ENCODE assay signal across 5 fruit fly cellular contexts in the genomic region with DNA sequence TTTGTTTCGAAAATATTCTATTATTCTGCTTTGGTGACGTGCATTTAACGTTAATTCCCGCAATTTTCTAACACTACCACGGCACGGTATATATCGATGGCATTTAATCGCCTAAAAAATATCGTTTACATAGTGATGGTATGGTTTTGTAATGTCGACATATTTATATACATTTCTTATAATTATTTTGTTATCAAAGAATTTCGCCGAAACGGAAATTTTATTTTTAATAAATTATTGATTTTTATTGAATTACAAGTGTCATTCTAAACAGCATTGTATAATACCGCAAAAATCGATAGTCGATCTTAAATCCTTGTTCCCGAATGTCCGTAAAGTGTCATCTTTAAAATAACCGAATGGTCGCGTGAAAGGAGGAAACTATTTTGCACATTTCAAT.
TF ChIP-seq lines count a peak whose summit lies in the region.

Gene Sec20, minus strand, starts transcription at position 77 of the 400 bp plus-strand sequence.
Gene dgrn, plus strand, starts transcription at position 160 of the 400 bp plus-strand sequence.

TF ChIP-seq in whole organism, adult, 20 proteins besides CTCF, POLR2A, EP300 and RAD21 (continued from another document):
- TF ChIP-seq kay (GFP tag; lab: Kevin White, UChicago; ENCODE audit: borderline replicate concordance) (peak; percentile 96), toe (GFP tag; optimal IDR thresholded peaks at IDR 0.05; lab: Kevin White, UChicago) (peak; percentile 69), pad (GFP tag; optimal IDR thresholded peaks at IDR 0.05; lab: Kevin White, UChicago) (peak; percentile 63)

TF ChIP-seq in whole organism, embryonic, 481 proteins besides CTCF, POLR2A, EP300 and RAD21 (continued from another document and continues in another):
- no peak for TF ChIP-seq CG3838 (GFP tag; optimal IDR thresholded peaks at IDR 0.05; lab: Kevin White, UChicago)
- TF ChIP-seq Sin3A (optimal IDR thresholded peaks at IDR 0.05; lab: Kevin White, UChicago), result peak; percentile 40
- TF ChIP-seq CG11504 (tag; optimal IDR thresholded peaks at IDR 0.05; lab: Kevin White, UChicago), result no peak
- peak; percentile 48 for TF ChIP-seq Mad (GFP tag; optimal IDR thresholded peaks at IDR 0.05; lab: Kevin White, UChicago)
- TF ChIP-seq CG13296 (GFP tag; optimal IDR thresholded peaks at IDR 0.05; lab: Kevin White, UChicago), result peak; percentile 38
- no peak for TF ChIP-seq nau (GFP tag; optimal IDR thresholded peaks at IDR 0.05; lab: Kevin White, UChicago)
- TF ChIP-seq Bteb2 (GFP tag; optimal IDR thresholded peaks at IDR 0.05; lab: Kevin White, UChicago), result peak; percentile 18
- TF ChIP-seq CG7839 (tag; optimal IDR thresholded peaks at IDR 0.05; lab: Kevin White, UChicago), result peak; percentile 62
- TF ChIP-seq fd3F (GFP tag; optimal IDR thresholded peaks at IDR 0.05; lab: Kevin White, UChicago), result peak; percentile 32
- peak; percentile 56 for TF ChIP-seq exex (tag; optimal IDR thresholded peaks at IDR 0.05; lab: Kevin White, UChicago)
- no peak for TF ChIP-seq CG1832 (GFP tag; optimal IDR thresholded peaks at IDR 0.05; lab: Kevin White, UChicago)
- TF ChIP-seq ATbp (GFP tag; optimal IDR thresholded peaks at IDR 0.05; lab: Kevin White, UChicago), result no peak
- no peak for TF ChIP-seq CG31388 (GFP tag; optimal IDR thresholded peaks at IDR 0.05; lab: Kevin White, UChicago)
- TF ChIP-seq CG7928 (GFP tag; optimal IDR thresholded peaks at IDR 0.05; lab: Kevin White, UChicago), result no peak
- peak; percentile 84 for TF ChIP-seq nerfin-2 (GFP tag; IDR thresholded peaks at IDR 0.05; lab: Robert Waterston, UW; ENCODE audit: partially characterized antibody)
- TF ChIP-seq Rx (GFP tag; IDR thresholded peaks at IDR 0.05; lab: Robert Waterston, UW), result 0 out of 2 replicates have a peak, but pooled peaks have one; percentile 25
- no peak for TF ChIP-seq chif (GFP tag; optimal IDR thresholded peaks at IDR 0.05; lab: Kevin White, UChicago)
- TF ChIP-seq pum (GFP tag; optimal IDR thresholded peaks at IDR 0.05; lab: Kevin White, UChicago), result peak; percentile 4
- no peak for TF ChIP-seq CG7987 (GFP tag; optimal IDR thresholded peaks at IDR 0.05; lab: Kevin White, UChicago)
- no peak for TF ChIP-seq Neu2 (GFP tag; optimal IDR thresholded peaks at IDR 0.05; lab: Kevin White, UChicago; ENCODE audit: borderline replicate concordance)
- TF ChIP-seq Sox100B (GFP tag; optimal IDR thresholded peaks at IDR 0.05; lab: Kevin White, UChicago), result peak; percentile 53
- no peak for TF ChIP-seq CG17802 (tag; optimal IDR thresholded peaks at IDR 0.05; lab: Kevin White, UChicago)
- peak; percentile 94 for TF ChIP-seq Opbp (GFP tag; IDR thresholded peaks at IDR 0.05; lab: Robert Waterston, UW; ENCODE audit: partially characterized antibody)
- peak; percentile 54 for TF ChIP-seq CG7556 (GFP tag; optimal IDR thresholded peaks at IDR 0.05; lab: Kevin White, UChicago)
- TF ChIP-seq slou (GFP tag; optimal IDR thresholded peaks at IDR 0.05; lab: Kevin White, UChicago), result peak; percentile 59
- TF ChIP-seq CG17328 (GFP tag; IDR thresholded peaks at IDR 0.05; lab: Robert Waterston, UW), result no peak
- peak; percentile 60 for TF ChIP-seq sisA (GFP tag; IDR thresholded peaks at IDR 0.05; lab: Robert Waterston, UW)
- peak; percentile 94 for TF ChIP-seq hbn (GFP tag; IDR thresholded peaks at IDR 0.05; lab: Robert Waterston, UW; ENCODE audit: partially characterized antibody)
- no peak for TF ChIP-seq CG6854 (GFP tag; optimal IDR thresholded peaks at IDR 0.05; lab: Kevin White, UChicago)
- no peak for TF ChIP-seq br (optimal IDR thresholded peaks at IDR 0.05; lab: Kevin White, UChicago)

TF ChIP-seq in whole organism, prepupa, 60 proteins besides CTCF, POLR2A, EP300 and RAD21 (continued from another document and continues in another):
- TF ChIP-seq Eip75B (GFP tag; optimal IDR thresholded peaks at IDR 0.05; lab: Kevin White, UChicago) (peak; percentile 50), CG7368 (GFP tag; optimal IDR thresholded peaks at IDR 0.05; lab: Kevin White, UChicago) (peak; percentile 44), Lpt (GFP tag; optimal IDR thresholded peaks at IDR 0.05; lab: Kevin White, UChicago) (no peak), Ets21C (GFP tag; optimal IDR thresholded peaks at IDR 0.05; lab: Kevin White, UChicago) (peak; percentile 51), eg (GFP tag; IDR thresholded peaks at IDR 0.05; lab: Robert Waterston, UW) (peak; percentile 44; the same call in 1 of the 3 replicates), net (GFP tag; optimal IDR thresholded peaks at IDR 0.05; lab: Kevin White, UChicago) (no peak), CG11294 (GFP tag; IDR thresholded peaks at IDR 0.05; lab: Robert Waterston, UW) (no peak), fd59A (GFP tag; optimal IDR thresholded peaks at IDR 0.05; lab: Kevin White, UChicago) (no peak), Hr4 (GFP tag; optimal IDR thresholded peaks at IDR 0.05; lab: Kevin White, UChicago) (peak; percentile 67), CG9139 (GFP tag; optimal IDR thresholded peaks at IDR 0.05; lab: Kevin White, UChicago) (no peak), Sox102F (GFP tag; optimal IDR thresholded peaks at IDR 0.05; lab: Kevin White, UChicago) (no peak), achi (GFP tag; optimal IDR thresholded peaks at IDR 0.05; lab: Kevin White, UChicago) (peak; percentile 70), vri (GFP tag; optimal IDR thresholded peaks at IDR 0.05; lab: Kevin White, UChicago) (peak; percentile 37), Blimp-1 (GFP tag; optimal IDR thresholded peaks at IDR 0.05; lab: Kevin White, UChicago) (no peak), dsx (GFP tag; optimal IDR thresholded peaks at IDR 0.05; lab: Kevin White, UChicago; ENCODE audit: poor library complexity, severe bottlenecking) (peak; percentile 46), CG8319 (GFP tag; optimal IDR thresholded peaks at IDR 0.05; lab: Kevin White, UChicago) (peak; percentile 43), CG6854 (GFP tag; optimal IDR thresholded peaks at IDR 0.05; lab: Kevin White, UChicago) (no peak), cyc (GFP tag; optimal IDR thresholded peaks at IDR 0.05; lab: Kevin White, UChicago) (peak; percentile 67), CG10669 (GFP tag; optimal IDR thresholded peaks at IDR 0.05; lab: Kevin White, UChicago) (no peak), CG11762 (GFP tag; optimal IDR thresholded peaks at IDR 0.05; lab: Kevin White, UChicago; ENCODE audit: insufficient read depth) (peak; percentile 19), Sox14 (GFP tag; optimal IDR thresholded peaks at IDR 0.05; lab: Kevin White, UChicago) (peak; percentile 70), CG15336 (GFP tag; IDR thresholded peaks at IDR 0.05; lab: Robert Waterston, UW) (no peak), Smox (GFP tag; optimal IDR thresholded peaks at IDR 0.05; lab: Kevin White, UChicago) (no peak), spab (GFP tag; optimal IDR thresholded peaks at IDR 0.05; lab: Kevin White, UChicago) (no peak), fkh (GFP tag; optimal IDR thresholded peaks at IDR 0.05; lab: Kevin White, UChicago) (no peak), CG34406 (GFP tag; optimal IDR thresholded peaks at IDR 0.05; lab: Kevin White, UChicago) (peak; percentile 60), CG6808 (GFP tag; optimal IDR thresholded peaks at IDR 0.05; lab: Kevin White, UChicago) (peak; percentile 21), Hr39 (GFP tag; optimal IDR thresholded peaks at IDR 0.05; lab: Kevin White, UChicago) (peak; percentile 53), esn (GFP tag; optimal IDR thresholded peaks at IDR 0.05; lab: Kevin White, UChicago) (peak; percentile 78), CG8119 (GFP tag; IDR thresholded peaks at IDR 0.05; lab: Robert Waterston, UW) (no peak), fd85E (GFP tag; optimal IDR thresholded peaks at IDR 0.05; lab: Kevin White, UChicago) (no peak), Eip78C (GFP tag; lab: Kevin White, UChicago) (peak; percentile 88)

TF ChIP-seq in whole organism, pupa, 21 proteins besides CTCF, POLR2A, EP300 and RAD21 (continued from another document):
- no peak for TF ChIP-seq D1 (tag; optimal IDR thresholded peaks at IDR 0.05; lab: Kevin White, UChicago)
TF ChIP-seq in whole organism, pupa: peak in this region for 8.

TF ChIP-seq in whole organism, wandering third instar larva, 38 proteins besides CTCF, POLR2A, EP300 and RAD21 (continued from another document):
- TF ChIP-seq Hr83 (GFP tag; optimal IDR thresholded peaks at IDR 0.05; lab: Kevin White, UChicago; ENCODE audit: poor library complexity, severe bottlenecking) (peak; percentile 27), psq (GFP tag; optimal IDR thresholded peaks at IDR 0.05; lab: Kevin White, UChicago) (peak; percentile 68), Abd-B (GFP tag; optimal IDR thresholded peaks at IDR 0.05; lab: Kevin White, UChicago) (no peak), Vsx2 (GFP tag; optimal IDR thresholded peaks at IDR 0.05; lab: Kevin White, UChicago; ENCODE audit: partially characterized antibody) (no peak), CG9705 (GFP tag; optimal IDR thresholded peaks at IDR 0.05; lab: Kevin White, UChicago) (peak; percentile 48), GATAd (GFP tag; optimal IDR thresholded peaks at IDR 0.05; lab: Kevin White, UChicago) (no peak), Rel (GFP tag; optimal IDR thresholded peaks at IDR 0.05; lab: Kevin White, UChicago) (peak; percentile 25), Rel (tag; optimal IDR thresholded peaks at IDR 0.05; lab: Kevin White, UChicago) (peak; percentile 41), rgr (GFP tag; optimal IDR thresholded peaks at IDR 0.05; lab: Kevin White, UChicago) (peak; percentile 82), Myc (optimal IDR thresholded peaks at IDR 0.05; lab: Kevin White, UChicago) (peak; percentile 33), OdsH (GFP tag; optimal IDR thresholded peaks at IDR 0.05; lab: Kevin White, UChicago) (peak; percentile 77), Dfd (GFP tag; optimal IDR thresholded peaks at IDR 0.05; lab: Kevin White, UChicago) (no peak), N (GFP tag; optimal IDR thresholded peaks at IDR 0.05; lab: Kevin White, UChicago) (no peak), Hnf4 (GFP tag; optimal IDR thresholded peaks at IDR 0.05; lab: Kevin White, UChicago) (peak; percentile 88), dmrt93B (GFP tag; optimal IDR thresholded peaks at IDR 0.05; lab: Kevin White, UChicago) (peak; percentile 45), woc (GFP tag; optimal IDR thresholded peaks at IDR 0.05; lab: Kevin White, UChicago) (peak; percentile 76), CrebA (GFP tag; optimal IDR thresholded peaks at IDR 0.05; lab: Kevin White, UChicago; ENCODE audit: borderline replicate concordance) (peak; percentile 46), tai (GFP tag; optimal IDR thresholded peaks at IDR 0.05; lab: Kevin White, UChicago) (no peak)
TF ChIP-seq in whole organism, wandering third instar larva: peak in this region for 24.
